Worm (Caenorhabditis elegans): ENCODE results near the gene C06H2.7.
A peak's percentile ranks its signal among the peaks of the same experiment; 100 is the strongest.

C06H2.7 gene

DNA sequence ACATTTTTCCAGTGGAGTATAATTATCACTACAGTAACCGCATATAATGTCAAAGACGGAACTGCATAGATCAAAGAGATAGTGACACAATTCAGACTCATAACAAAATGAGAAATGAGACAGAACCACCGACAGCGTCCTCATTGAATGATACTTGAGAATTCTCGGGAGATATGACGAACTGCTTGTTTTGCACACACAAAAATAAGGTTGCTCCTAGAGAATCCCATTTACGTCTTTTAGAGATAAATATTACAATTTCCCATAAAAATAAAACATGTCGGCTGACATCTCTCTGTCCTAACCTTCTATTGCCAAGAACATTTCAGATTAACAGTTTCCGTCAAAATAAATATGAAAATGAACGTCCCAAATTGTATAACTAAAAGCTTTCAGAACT lies 11.0 kb upstream of the C06H2.7 start, which contains the start of gene srg-38:
Gene srg-38 (minus strand): TSS at position 101 of the 400 bp plus-strand sequence.
- TF ChIP-seq lin-32 (GFP tag; optimal IDR thresholded peaks at IDR 0.05) (no peak), ceh-43 (GFP tag; optimal IDR thresholded peaks at IDR 0.05) (no peak), nhr-12 (tag; optimal IDR thresholded peaks at IDR 0.05) (no peak), unc-120 (tag; optimal IDR thresholded peaks at IDR 0.05; ENCODE audit: poor library complexity, severe bottlenecking) (no peak), ceh-39 (tag; optimal IDR thresholded peaks at IDR 0.05) (no peak)

DNA sequence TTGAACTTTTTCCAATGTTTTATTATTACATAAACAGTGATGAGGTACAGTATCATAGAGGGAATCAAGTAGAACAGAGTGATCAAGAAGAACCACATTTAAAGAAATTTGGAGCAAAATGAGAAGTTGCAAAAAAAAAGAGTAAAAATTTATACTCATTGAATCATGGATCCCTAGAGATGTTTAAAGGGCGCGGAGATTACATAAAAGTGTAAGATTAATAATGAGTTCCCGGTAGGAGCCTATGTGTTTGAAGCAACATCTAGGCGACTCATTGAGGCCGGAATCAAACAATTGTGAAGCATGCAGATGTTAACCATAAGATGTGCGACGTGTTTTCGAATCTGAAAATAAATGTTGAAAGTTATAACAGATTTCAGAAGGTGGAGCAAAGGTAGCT lies 7.7 kb upstream of the C06H2.7 start, which contains the start of gene srg-39:
Gene srg-39 (minus strand): TSS at position 101 of the 400 bp plus-strand sequence.
- no peak for TF ChIP-seq nhr-12 (tag; optimal IDR thresholded peaks at IDR 0.05)
- TF ChIP-seq ztf-11 (tag; optimal IDR thresholded peaks at IDR 0.05): no peak
- TF ChIP-seq zip-8 (tag; optimal IDR thresholded peaks at IDR 0.05): no peak
- TF ChIP-seq lsy-2 (tag; optimal IDR thresholded peaks at IDR 0.05): no peak
- TF ChIP-seq ceh-43 (GFP tag; optimal IDR thresholded peaks at IDR 0.05): no peak
- TF ChIP-seq ces-1 (GFP tag; optimal IDR thresholded peaks at IDR 0.05): no peak
- TF ChIP-seq unc-120 (tag; optimal IDR thresholded peaks at IDR 0.05; ENCODE audit: poor library complexity, severe bottlenecking): no peak
- TF ChIP-seq unc-62 (GFP tag; optimal IDR thresholded peaks at IDR 0.05): no peak

DNA sequence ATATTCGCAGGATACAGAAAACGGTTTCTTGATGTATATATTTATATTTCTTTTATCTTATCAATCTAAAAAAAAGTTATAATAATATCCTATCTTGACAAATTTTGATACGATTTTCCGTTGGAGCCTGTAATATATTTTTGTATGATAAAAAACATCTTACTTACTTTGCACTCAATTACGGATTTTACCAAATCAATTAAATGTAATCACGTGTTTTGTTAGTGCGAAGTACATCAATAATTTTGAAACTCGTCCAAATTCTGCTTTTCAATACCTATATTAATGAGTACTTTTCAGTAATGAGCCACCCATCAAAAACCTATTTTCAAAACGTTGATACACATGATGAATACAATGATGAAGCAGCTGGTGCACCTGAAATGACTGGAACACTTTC lies 4.8 kb upstream of the C06H2.7 start, which contains the start of gene T19C4.1:
Gene T19C4.1 (plus strand): TSS at position 301 of the 400 bp plus-strand sequence.
- TF ChIP-seq elt-1 (tag; optimal IDR thresholded peaks at IDR 0.05; ENCODE audit: borderline replicate concordance, insufficient read depth) (no peak), hlh-1 (tag; optimal IDR thresholded peaks at IDR 0.05) (no peak), M03D4.4 (tag; optimal IDR thresholded peaks at IDR 0.05) (no peak), tbx-8 (GFP tag; optimal IDR thresholded peaks at IDR 0.05) (no peak), blmp-1 (tag; optimal IDR thresholded peaks at IDR 0.05) (no peak), cnd-1 (tag; optimal IDR thresholded peaks at IDR 0.05) (no peak), sptf-1 (tag; optimal IDR thresholded peaks at IDR 0.05) (no peak), unc-120 (tag; optimal IDR thresholded peaks at IDR 0.05; ENCODE audit: poor library complexity, severe bottlenecking) (no peak), nhr-2 (tag; optimal IDR thresholded peaks at IDR 0.05) (no peak), unc-62 (GFP tag; optimal IDR thresholded peaks at IDR 0.05) (no peak), drap-1 (GFP tag; optimal IDR thresholded peaks at IDR 0.05) (no peak)

DNA sequence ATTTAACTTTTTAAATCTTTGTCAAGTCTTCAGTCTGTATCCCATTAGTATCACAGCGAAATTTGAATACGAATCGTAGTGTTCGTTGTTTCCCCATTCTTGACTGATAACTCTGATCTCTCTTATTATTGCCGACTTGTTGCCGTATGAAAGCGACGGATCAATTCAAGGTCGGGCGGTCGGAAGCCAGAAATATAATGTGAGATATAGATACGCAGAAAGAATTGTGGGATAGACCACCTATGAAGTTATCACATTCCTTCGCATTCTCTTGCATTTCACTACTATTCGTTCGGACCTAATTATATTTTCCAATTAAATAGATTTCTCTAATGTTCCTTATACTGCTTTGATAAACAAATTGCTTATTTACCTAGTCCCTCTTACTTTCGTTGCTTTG lies 4.4 kb upstream of the C06H2.7 start:
- TF ChIP-seq lin-13 (tag; optimal IDR thresholded peaks at IDR 0.05): no peak
- no peak for TF ChIP-seq pha-4 (tag; optimal IDR thresholded peaks at IDR 0.05)
- TF ChIP-seq zip-8 (tag; optimal IDR thresholded peaks at IDR 0.05): no peak
- TF ChIP-seq sptf-1 (tag; optimal IDR thresholded peaks at IDR 0.05): no peak
- no peak for TF ChIP-seq sem-2 (GFP tag; optimal IDR thresholded peaks at IDR 0.05)
- TF ChIP-seq blmp-1 (tag; optimal IDR thresholded peaks at IDR 0.05): peak; percentile 22
- TF ChIP-seq elt-3 (tag; optimal IDR thresholded peaks at IDR 0.05): no peak

DNA sequence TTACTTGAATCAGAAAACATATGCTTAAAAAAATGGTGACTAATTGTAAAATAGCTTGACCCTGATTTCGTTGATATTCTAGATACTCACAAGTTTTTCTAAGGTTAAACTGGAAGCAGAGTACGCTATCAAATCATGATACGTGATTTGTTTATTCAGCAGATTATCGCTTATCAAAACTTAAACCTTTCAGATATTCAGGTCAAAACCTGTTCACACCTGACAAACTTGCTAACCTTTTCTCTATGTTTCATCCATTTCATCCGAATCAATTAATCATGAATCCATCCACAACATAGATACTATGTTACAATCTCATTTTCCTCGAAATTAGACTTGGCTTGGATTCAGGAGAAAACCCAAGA lies 3.2 kb upstream of the C06H2.7 start:
- TF ChIP-seq M03D4.4 (tag; optimal IDR thresholded peaks at IDR 0.05) (no peak), nhr-237 (tag; optimal IDR thresholded peaks at IDR 0.05) (peak; percentile 16), sem-2 (GFP tag; optimal IDR thresholded peaks at IDR 0.05) (no peak)

DNA sequence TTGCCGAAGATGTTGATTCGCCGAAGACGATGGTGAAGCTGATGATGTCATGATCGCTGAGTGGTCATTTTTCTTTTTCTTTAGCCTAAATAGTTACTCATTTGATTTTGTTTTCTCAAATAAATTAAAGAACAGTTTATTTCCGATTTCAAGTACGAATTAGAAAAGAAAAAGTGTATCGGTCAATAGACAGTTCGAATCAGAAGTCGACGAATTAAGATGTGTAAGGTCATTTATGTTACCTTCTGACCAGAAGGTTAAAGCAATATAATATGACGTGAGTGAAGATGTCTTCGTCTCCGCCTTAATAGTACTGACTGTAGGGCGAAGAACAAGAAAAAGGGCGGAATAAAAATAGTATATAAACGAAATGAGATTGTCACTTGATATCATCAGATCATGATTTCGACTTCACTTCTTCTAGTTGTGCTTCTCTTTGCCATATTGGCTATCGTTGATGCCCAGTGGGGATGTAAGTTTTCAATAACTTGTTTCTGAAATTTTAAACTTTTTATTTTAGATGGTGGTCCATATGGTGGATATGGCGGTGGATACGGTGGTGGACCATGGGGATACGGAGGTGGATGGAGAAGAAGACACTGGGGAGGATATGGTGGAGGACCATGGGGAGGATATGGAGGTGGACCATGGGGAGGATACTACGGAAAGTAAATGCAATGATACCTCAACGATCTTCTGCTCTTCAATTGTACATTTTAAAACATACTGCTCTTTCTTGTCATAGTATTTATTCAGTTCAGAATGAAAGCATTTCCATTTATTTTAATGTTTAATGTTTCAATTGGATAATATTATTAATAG lies 2.6 kb upstream of the C06H2.7 start, which contains the start of the genes T19C4.24 and nlp-33:
Gene T19C4.24 (minus strand): TSS at position 51 of the 822 bp plus-strand sequence.
Gene nlp-33 (plus strand): TSS at position 389 of the 822 bp plus-strand sequence.
- no peak for TF ChIP-seq M03D4.4 (tag; optimal IDR thresholded peaks at IDR 0.05)
- TF ChIP-seq blmp-1 (tag; optimal IDR thresholded peaks at IDR 0.05): no peak
- TF ChIP-seq lin-13 (tag; optimal IDR thresholded peaks at IDR 0.05): no peak
- no peak for TF ChIP-seq ceh-43 (GFP tag; optimal IDR thresholded peaks at IDR 0.05)
- no peak for TF ChIP-seq nhr-28 (tag; optimal IDR thresholded peaks at IDR 0.05)
- TF ChIP-seq mls-2 (tag; optimal IDR thresholded peaks at IDR 0.05): no peak
- TF ChIP-seq pha-4 (tag; optimal IDR thresholded peaks at IDR 0.05): no peak
- TF ChIP-seq flh-1 (GFP tag; optimal IDR thresholded peaks at IDR 0.05): no peak
- no peak for TF ChIP-seq ces-1 (GFP tag; optimal IDR thresholded peaks at IDR 0.05)
- no peak for TF ChIP-seq sem-2 (GFP tag; optimal IDR thresholded peaks at IDR 0.05)
- TF ChIP-seq nhr-12 (tag; optimal IDR thresholded peaks at IDR 0.05): no peak
- TF ChIP-seq ztf-11 (tag; optimal IDR thresholded peaks at IDR 0.05): no peak
- TF ChIP-seq unc-62 (GFP tag; optimal IDR thresholded peaks at IDR 0.05): no peak
- TF ChIP-seq drap-1 (GFP tag; optimal IDR thresholded peaks at IDR 0.05): no peak
